Worm (Caenorhabditis elegans) whole organism, early embryonic: ENCODE results near the gene chil-12.
"Not testable (repeated sequence)": the region's sequence is repeated elsewhere in the genome, so short reads cannot be mapped to it uniquely, and the experiment has no call there.

ENCODE experiments used
- B0310.2 ChIP-seq: sonication (generic microtip); optimal IDR thresholded peaks from 2 replicates; lab custom pipeline; 2016; ENCODE audit warnings: mild to moderate bottlenecking, missing genetic modification characterization, missing compliant biosample characterization
- F13C5.2 ChIP-seq: sonication (generic microtip); optimal IDR thresholded peaks from 2 replicates; lab custom pipeline; 2017; ENCODE audit warnings: mild to moderate bottlenecking, missing genetic modification characterization, inconsistent platforms, missing compliant biosample characterization
- aly-1 ChIP-seq: sonication (generic microtip); optimal IDR thresholded peaks from 2 replicates; lab custom pipeline; 2016; ENCODE audit warnings: missing genetic modification characterization, missing compliant biosample characterization
- ama-1 ChIP-seq: fragments of 150-350 bp; optimal IDR thresholded peaks from 2 replicates; lab custom pipeline; 2014
- ceh-13 ChIP-seq: fragments of 200-800 bp; sonication (Bioruptor generic); optimal IDR thresholded peaks from 2 replicates; lab custom pipeline; 2018; ENCODE audit warnings: mild to moderate bottlenecking, missing genetic modification characterization, missing compliant biosample characterization
- ceh-36 ChIP-seq: sonication (generic microtip); optimal IDR thresholded peaks from 2 replicates; lab custom pipeline; 2016; ENCODE audit warnings: missing genetic modification characterization, inconsistent platforms, missing compliant biosample characterization
- ets-7 ChIP-seq: sonication (generic microtip); optimal IDR thresholded peaks from 2 replicates; lab custom pipeline; 2016; ENCODE audit warnings: missing genotype, missing genetic modification characterization, missing compliant biosample characterization
- flt-1 ChIP-seq: fragments of 200-800 bp; sonication (Bioruptor generic); IDR thresholded peaks from 2 replicates; pipeline ENCODE4 v1.3.6; 2022; ENCODE audit warnings: missing genetic modification characterization, missing compliant biosample characterization
- hmbx-1 ChIP-seq: sonication (generic microtip); optimal IDR thresholded peaks from 2 replicates; lab custom pipeline; 2016; ENCODE audit warnings: mild to moderate bottlenecking, missing genetic modification characterization, missing compliant biosample characterization
- hmg-4 ChIP-seq: fragments of 200-800 bp; sonication (Bioruptor generic); optimal IDR thresholded peaks from 2 replicates; lab custom pipeline; 2018; ENCODE audit warnings: mild to moderate bottlenecking, missing genetic modification characterization, missing compliant biosample characterization
- hnd-1 ChIP-seq: sonication (generic microtip); optimal IDR thresholded peaks from 2 replicates; lab custom pipeline; 2016; ENCODE audit warnings: missing genetic modification characterization, missing compliant biosample characterization
- pes-1 ChIP-seq: fragments of 200-800 bp; sonication (Bioruptor generic); IDR thresholded peaks from 2 replicates; pipeline ENCODE4 v1.3.6; 2022; ENCODE audit warnings: missing genetic modification reagents, missing genetic modification characterization, missing compliant biosample characterization
- scrt-1 ChIP-seq: fragments of 200-800 bp; sonication (Bioruptor generic); IDR thresholded peaks from 2 replicates; pipeline ENCODE4 v1.3.6; 2022; ENCODE audit warnings: missing genetic modification characterization, missing compliant biosample characterization
- sea-1 ChIP-seq: fragments of 200-800 bp; sonication (Bioruptor generic); conservative IDR thresholded peaks from 2 replicates; pipeline ENCODE4 v1.3.6; 2022; ENCODE audit warnings: missing genetic modification characterization, missing compliant biosample characterization
- tbx-11 ChIP-seq: fragments of 200-800 bp; sonication (Bioruptor generic); IDR thresholded peaks from 2 replicates; pipeline ENCODE4 v1.3.6; 2022; ENCODE audit warnings: missing genetic modification characterization, missing compliant biosample characterization
- tbx-37 ChIP-seq: fragments of 200-800 bp; sonication (Bioruptor generic); conservative IDR thresholded peaks from 2 replicates; pipeline ENCODE4 v1.3.6; 2022; ENCODE audit warnings: missing genetic modification reagents, missing genetic modification characterization, missing compliant biosample characterization
- tra-4 ChIP-seq: sonication (generic microtip); optimal IDR thresholded peaks from 2 replicates; lab custom pipeline; 2017; ENCODE audit warnings: missing genetic modification characterization, missing compliant biosample characterization

chil-12 gene

DNA sequence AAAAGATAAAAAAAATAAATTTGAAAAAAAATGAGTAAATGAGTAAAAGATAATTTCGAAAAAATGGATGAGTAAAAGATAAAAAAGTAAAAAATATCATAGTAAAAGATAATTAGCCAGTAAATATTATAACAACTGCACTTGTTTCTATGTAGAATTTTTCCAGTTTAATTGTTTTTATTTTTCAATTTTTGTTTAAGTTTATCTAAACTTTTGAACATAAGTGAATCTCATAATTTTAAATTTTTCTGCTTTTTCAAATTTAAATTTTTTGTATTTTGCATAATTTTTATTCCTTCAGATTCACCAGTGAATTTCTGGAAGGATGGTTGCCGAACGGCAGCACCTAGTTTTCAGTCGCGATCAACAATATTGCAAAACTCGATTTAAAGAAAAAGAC is at the start of gene chil-12:
Gene chil-12, plus strand, starts transcription at position 301 of the 400 bp plus-strand sequence.
- no peak for TF ChIP-seq ceh-36 (tag; lab: Kevin White, UChicago)

ce11 chrV:15191971-15192370 is 49.4 kb upstream of the chil-12 start:
- TF ChIP-seq aly-1 (tag; lab: Kevin White, UChicago) = no peak
- TF ChIP-seq pes-1 (GFP tag; lab: Robert Waterston, UW) = no peak
- no peak for TF ChIP-seq B0310.2 (tag; lab: Kevin White, UChicago)
- TF ChIP-seq ceh-13 (GFP tag; lab: Kevin White, UChicago) = no peak
- no peak for TF ChIP-seq ets-7 (tag; lab: Kevin White, UChicago)
- TF ChIP-seq ceh-36 (tag; lab: Kevin White, UChicago) = no peak
- TF ChIP-seq F13C5.2 (tag; lab: Kevin White, UChicago) = no peak
- TF ChIP-seq sea-1 (GFP tag; lab: Robert Waterston, UW) = no peak
- TF ChIP-seq scrt-1 (GFP tag; lab: Robert Waterston, UW) = no peak
- no peak for TF ChIP-seq tbx-37 (GFP tag; lab: Robert Waterston, UW)
- TF ChIP-seq flt-1 (GFP tag; lab: Robert Waterston, UW) = no peak
- TF ChIP-seq hmg-4 = no peak
- no peak for TF ChIP-seq hnd-1 (tag; lab: Kevin White, UChicago)

ce11 chrV:15192377-15192776 is 49.0 kb upstream of the chil-12 start, which contains the start of gene plc-2:
TSS of gene plc-2 (plus strand) at chrV:15192572.
- no peak for TF ChIP-seq tra-4
- no peak for TF ChIP-seq aly-1 (tag; lab: Kevin White, UChicago)
- TF ChIP-seq ceh-13 (GFP tag; lab: Kevin White, UChicago) = no peak
- TF ChIP-seq F13C5.2 (tag; lab: Kevin White, UChicago) = no peak
- TF ChIP-seq scrt-1 (GFP tag; lab: Robert Waterston, UW) = no peak
- TF ChIP-seq ama-1 (lab: Kevin White, UChicago) = no peak
- no peak for TF ChIP-seq tbx-11
- no peak for TF ChIP-seq hmg-4
- no peak for TF ChIP-seq flt-1 (GFP tag; lab: Robert Waterston, UW)
- TF ChIP-seq hnd-1 (tag; lab: Kevin White, UChicago) = no peak
- TF ChIP-seq tbx-37 (GFP tag; lab: Robert Waterston, UW) = no peak
- no peak for TF ChIP-seq hmbx-1 (tag; lab: Kevin White, UChicago)
- no peak for TF ChIP-seq sea-1 (GFP tag; lab: Robert Waterston, UW)
- TF ChIP-seq pes-1 (GFP tag; lab: Robert Waterston, UW) = no peak
- no peak for TF ChIP-seq B0310.2 (tag; lab: Kevin White, UChicago)

- TF ChIP-seq ceh-13 (GFP tag; lab: Kevin White, UChicago) = no peak
- TF ChIP-seq hnd-1 (tag; lab: Kevin White, UChicago) = no peak
- no peak for TF ChIP-seq F13C5.2 (tag; lab: Kevin White, UChicago)
- TF ChIP-seq pes-1 (GFP tag; lab: Robert Waterston, UW) = no peak
- TF ChIP-seq sea-1 (GFP tag; lab: Robert Waterston, UW) = no peak
- no peak for TF ChIP-seq tbx-11
- TF ChIP-seq aly-1 (tag; lab: Kevin White, UChicago) = no peak
- no peak for TF ChIP-seq ama-1 (lab: Kevin White, UChicago)
- no peak for TF ChIP-seq ets-7 (tag; lab: Kevin White, UChicago)
- no peak for TF ChIP-seq tbx-37 (GFP tag; lab: Robert Waterston, UW)
- no peak for TF ChIP-seq scrt-1 (GFP tag; lab: Robert Waterston, UW)
- no peak for TF ChIP-seq ceh-36 (tag; lab: Kevin White, UChicago)
- no peak for TF ChIP-seq B0310.2 (tag; lab: Kevin White, UChicago)
- no peak for TF ChIP-seq hmbx-1 (tag; lab: Kevin White, UChicago)
- no peak for TF ChIP-seq tra-4
- no peak for TF ChIP-seq hmg-4
- TF ChIP-seq flt-1 (GFP tag; lab: Robert Waterston, UW) = no peak
These were observed 47.5 kb upstream of the chil-12 start, which contains the start of gene Y75B12B.13 for ce11 chrV:15193909-15194308. TSS of gene Y75B12B.13 (minus strand) at chrV:15194009.

- TF ChIP-seq hmg-4 = no peak
- no peak for TF ChIP-seq tra-4
- TF ChIP-seq ama-1 (lab: Kevin White, UChicago) = no peak
- TF ChIP-seq B0310.2 (tag; lab: Kevin White, UChicago) = no peak
- TF ChIP-seq ets-7 (tag; lab: Kevin White, UChicago) = no peak
- TF ChIP-seq tbx-37 (GFP tag; lab: Robert Waterston, UW) = no peak
- TF ChIP-seq hnd-1 (tag; lab: Kevin White, UChicago) = no peak
- TF ChIP-seq ceh-13 (GFP tag; lab: Kevin White, UChicago) = no peak
- no peak for TF ChIP-seq pes-1 (GFP tag; lab: Robert Waterston, UW)
- TF ChIP-seq F13C5.2 (tag; lab: Kevin White, UChicago) = no peak
- no peak for TF ChIP-seq ceh-36 (tag; lab: Kevin White, UChicago)
- no peak for TF ChIP-seq tbx-11
These were observed 43.4 kb upstream of the chil-12 start, which contains the start of gene srw-1 for ce11 chrV:15197955-15198354. TSS of gene srw-1 (plus strand) at chrV:15198255.

DNA sequence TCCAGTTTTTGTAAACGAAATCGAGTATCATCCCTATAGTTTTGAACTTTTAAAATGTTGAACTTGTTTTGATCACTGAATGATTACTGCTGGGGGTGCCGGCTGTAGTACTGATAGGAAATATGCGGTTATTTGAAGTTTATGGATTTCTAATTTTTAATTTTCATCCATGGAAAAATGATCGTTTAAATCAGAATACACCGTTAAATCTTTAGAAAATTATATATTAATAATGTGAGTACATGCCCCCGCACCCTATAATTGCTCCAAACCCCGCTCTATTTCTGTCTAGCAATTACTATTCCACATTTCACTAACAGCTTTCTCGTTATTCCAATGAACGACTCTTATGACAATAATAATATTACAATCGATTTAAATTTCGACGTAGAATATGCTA is 41.6 kb upstream of the chil-12 start, which contains the start of gene Y75B12B.10:
Gene Y75B12B.10, plus strand, starts transcription at position 301 of the 400 bp plus-strand sequence.
- TF ChIP-seq ceh-13 (GFP tag; lab: Kevin White, UChicago) (no peak), ets-7 (tag; lab: Kevin White, UChicago) (no peak), ceh-36 (tag; lab: Kevin White, UChicago) (no peak), hnd-1 (tag; lab: Kevin White, UChicago) (no peak), B0310.2 (tag; lab: Kevin White, UChicago) (no peak), tra-4 (no peak), hmg-4 (no peak), pes-1 (GFP tag; lab: Robert Waterston, UW) (no peak), flt-1 (GFP tag; lab: Robert Waterston, UW) (no peak), tbx-11 (no peak), aly-1 (tag; lab: Kevin White, UChicago) (no peak), sea-1 (GFP tag; lab: Robert Waterston, UW) (no peak), scrt-1 (GFP tag; lab: Robert Waterston, UW) (no peak), F13C5.2 (tag; lab: Kevin White, UChicago) (no peak), tbx-37 (GFP tag; lab: Robert Waterston, UW) (no peak), hmbx-1 (tag; lab: Kevin White, UChicago) (no peak), ama-1 (lab: Kevin White, UChicago) (no peak)

- not testable (repeated sequence) for TF ChIP-seq sea-1 (GFP tag; lab: Robert Waterston, UW); hnd-1 (tag; lab: Kevin White, UChicago); ama-1 (lab: Kevin White, UChicago)
These were observed 33.7 kb upstream of the chil-12 start, which contains the start of gene C41G6.12 for ce11 chrV:15207681-15208080. TSS of gene C41G6.12 (minus strand) at chrV:15207781.
